Worm (Caenorhabditis elegans) whole organism, midembryonic: ENCODE measurements around the gene F59B2.9.

ENCODE experiments used
- flt-1 ChIP-seq: fragments of 200-800 bp; sonication (Bioruptor generic); IDR thresholded peaks from 2 replicates; pipeline ENCODE4 v1.3.6; 2022; ENCODE audit warnings: missing genetic modification characterization, missing compliant biosample characterization
- ztf-29 ChIP-seq: fragments of 200-800 bp; sonication (Bioruptor generic); IDR thresholded peaks from 2 replicates; pipeline ENCODE4 v1.3.6; 2022; ENCODE audit warnings: missing genetic modification reagents, missing genetic modification characterization, missing compliant biosample characterization

ce11 chrIII:9051119-9051597 lies 38.9 kb upstream of the F59B2.9 start:
- TF ChIP-seq ztf-29 (no peak), flt-1 (GFP tag; lab: Robert Waterston, UW) (no peak)
